Worm (Caenorhabditis elegans) whole organism, late embryonic: ENCODE data around the gene srbc-30.

Experiments
- K02D7.2 ChIP-seq: sonication (generic microtip); optimal IDR thresholded peaks from 2 replicates; lab custom pipeline; 2017; ENCODE audit warnings: mild to moderate bottlenecking, missing genetic modification characterization, missing compliant biosample characterization
- K09A11.1 ChIP-seq: sonication (generic microtip); optimal IDR thresholded peaks from 2 replicates; lab custom pipeline; 2017; ENCODE audit warnings: antibody characterized with exemption, mild to moderate bottlenecking, missing genetic modification characterization, missing compliant biosample characterization; ENCODE audit not compliant: insufficient read depth
- T23F11.4 ChIP-seq: fragments of 200-800 bp; sonication (Bioruptor generic); optimal IDR thresholded peaks from 2 replicates; lab custom pipeline; 2018; ENCODE audit warnings: mild to moderate bottlenecking, missing genetic modification characterization, missing compliant biosample characterization
- Y22D7AL.16 ChIP-seq: sonication (generic microtip); optimal IDR thresholded peaks from 2 replicates; lab custom pipeline; 2016; ENCODE audit warnings: missing genetic modification characterization, missing compliant biosample characterization
- ahr-1 ChIP-seq: sonication (generic microtip); optimal IDR thresholded peaks from 2 replicates; lab custom pipeline; 2016; ENCODE audit warnings: missing genetic modification characterization, missing compliant biosample characterization
- ama-1 ChIP-seq: fragments of 150-350 bp; optimal IDR thresholded peaks from 2 replicates; lab custom pipeline; 2014
- ceh-14 ChIP-seq: sonication (generic microtip); optimal IDR thresholded peaks from 2 replicates; lab custom pipeline; 2016; ENCODE audit warnings: missing genotype, missing genetic modification characterization, missing compliant biosample characterization
- ceh-2 ChIP-seq: sonication (generic microtip); optimal IDR thresholded peaks from 2 replicates; lab custom pipeline; 2016; ENCODE audit warnings: missing genotype, missing genetic modification characterization, missing compliant biosample characterization
- ceh-22 ChIP-seq: sonication (generic microtip); optimal IDR thresholded peaks from 2 replicates; lab custom pipeline; 2017; ENCODE audit warnings: missing biosample characterization, missing genetic modification characterization
- ceh-30 ChIP-seq: fragments of 150-350 bp; optimal IDR thresholded peaks from 2 replicates; lab custom pipeline; 2014; ENCODE audit warnings: missing biosample characterization, missing genetic modification characterization
- ceh-31 ChIP-seq: sonication (generic microtip); optimal IDR thresholded peaks from 2 replicates; lab custom pipeline; 2016; ENCODE audit warnings: missing genetic modification characterization, missing compliant biosample characterization
- ceh-48 ChIP-seq: sonication (generic microtip); optimal IDR thresholded peaks from 2 replicates; lab custom pipeline; 2016; ENCODE audit warnings: missing genetic modification characterization, inconsistent platforms, missing compliant biosample characterization
- ceh-9 ChIP-seq: sonication (generic microtip); optimal IDR thresholded peaks from 2 replicates; lab custom pipeline; 2016; ENCODE audit warnings: mild to moderate bottlenecking, missing genetic modification characterization, inconsistent platforms, missing compliant biosample characterization
- che-1 ChIP-seq: sonication (generic microtip); optimal IDR thresholded peaks from 2 replicates; lab custom pipeline; 2016; ENCODE audit warnings: mild to moderate bottlenecking, missing genetic modification characterization, missing compliant biosample characterization
- dve-1 ChIP-seq: sonication (generic microtip); optimal IDR thresholded peaks from 2 replicates; lab custom pipeline; 2017; ENCODE audit warnings: antibody characterized with exemption, mild to moderate bottlenecking, missing genetic modification characterization, missing compliant biosample characterization
- ets-4 ChIP-seq: sonication (generic microtip); optimal IDR thresholded peaks from 2 replicates; lab custom pipeline; 2016; ENCODE audit warnings: missing genetic modification characterization, missing compliant biosample characterization
- eyg-1 ChIP-seq: sonication (generic microtip); optimal IDR thresholded peaks from 2 replicates; lab custom pipeline; 2016; ENCODE audit warnings: missing genotype, missing genetic modification characterization, missing compliant biosample characterization
- fax-1 ChIP-seq: sonication (generic microtip); optimal IDR thresholded peaks from 2 replicates; lab custom pipeline; 2016; ENCODE audit warnings: missing genotype, missing genetic modification characterization, missing compliant biosample characterization
- hlh-15 ChIP-seq: sonication (generic microtip); optimal IDR thresholded peaks from 2 replicates; lab custom pipeline; 2016; ENCODE audit warnings: missing genetic modification characterization, missing compliant biosample characterization
- hlh-30 ChIP-seq: sonication (generic microtip); optimal IDR thresholded peaks from 2 replicates; lab custom pipeline; 2017; ENCODE audit warnings: antibody characterized with exemption, missing genetic modification characterization, missing compliant biosample characterization; ENCODE audit not compliant: insufficient read depth
- hlh-6 ChIP-seq: sonication (generic microtip); optimal IDR thresholded peaks from 2 replicates; lab custom pipeline; 2016; ENCODE audit warnings: missing genotype, missing genetic modification characterization, missing compliant biosample characterization
- hlh-8 ChIP-seq: sonication (generic microtip); optimal IDR thresholded peaks from 2 replicates; lab custom pipeline; 2016; ENCODE audit warnings: missing genotype, missing genetic modification characterization, missing compliant biosample characterization
- madf-2 ChIP-seq: sonication (generic microtip); optimal IDR thresholded peaks from 2 replicates; lab custom pipeline; 2017; ENCODE audit warnings: missing genetic modification characterization, missing compliant biosample characterization
- nhr-11 ChIP-seq: fragments of 150-350 bp; optimal IDR thresholded peaks from 2 replicates; lab custom pipeline; 2014; ENCODE audit warnings: missing biosample characterization, missing genetic modification characterization
- npax-4 ChIP-seq: sonication (generic microtip); optimal IDR thresholded peaks from 2 replicates; lab custom pipeline; 2016; ENCODE audit warnings: missing genetic modification characterization, missing compliant biosample characterization
- pag-3 ChIP-seq: sonication (generic microtip); optimal IDR thresholded peaks from 2 replicates; lab custom pipeline; 2016; ENCODE audit warnings: missing compliant biosample characterization, missing genetic modification characterization, borderline replicate concordance
- pax-1 ChIP-seq: fragments of 150-350 bp; optimal IDR thresholded peaks from 2 replicates; lab custom pipeline; 2014; ENCODE audit warnings: missing biosample characterization, missing genetic modification characterization
- pha-2 ChIP-seq: sonication (generic microtip); optimal IDR thresholded peaks from 2 replicates; lab custom pipeline; 2017; ENCODE audit warnings: mild to moderate bottlenecking, missing genetic modification characterization, missing compliant biosample characterization
- pha-4 ChIP-seq: fragments of 150-350 bp; optimal IDR thresholded peaks from 2 replicates; lab custom pipeline; 2018; ENCODE audit warnings: missing biosample characterization, missing genetic modification reagents, missing genetic modification characterization
- pqm-1 ChIP-seq: sonication (generic microtip); optimal IDR thresholded peaks from 2 replicates; lab custom pipeline; 2016; ENCODE audit warnings: missing genetic modification characterization, missing compliant biosample characterization
- pros-1 ChIP-seq: fragments of 150-350 bp; optimal IDR thresholded peaks from 2 replicates; lab custom pipeline; 2014; ENCODE audit warnings: missing biosample characterization, missing genetic modification reagents, missing genetic modification characterization
- sox-2 ChIP-seq: fragments of 200-800 bp; sonication (Bioruptor generic); IDR thresholded peaks from 2 replicates; pipeline ENCODE4 v1.3.6; 2022; ENCODE audit warnings: missing genetic modification reagents, missing genetic modification characterization, missing compliant biosample characterization
- syd-9 ChIP-seq: sonication (generic microtip); optimal IDR thresholded peaks from 2 replicates; lab custom pipeline; 2016; ENCODE audit warnings: mild to moderate bottlenecking, missing genetic modification characterization, moderate library complexity, missing compliant biosample characterization
- tbx-2 ChIP-seq: sonication (generic microtip); optimal IDR thresholded peaks from 2 replicates; lab custom pipeline; 2016; ENCODE audit warnings: missing genetic modification characterization, missing compliant biosample characterization
- tbx-7 ChIP-seq: sonication (generic microtip); optimal IDR thresholded peaks from 2 replicates; lab custom pipeline; 2016; ENCODE audit warnings: missing genotype, missing genetic modification characterization, missing compliant biosample characterization
- unc-55 ChIP-seq: sonication (generic microtip); optimal IDR thresholded peaks from 2 replicates; lab custom pipeline; 2017; ENCODE audit warnings: missing biosample characterization, missing genetic modification reagents, missing genetic modification characterization
- unc-86 ChIP-seq: sonication (generic microtip); optimal IDR thresholded peaks from 2 replicates; lab custom pipeline; 2016; ENCODE audit warnings: missing genetic modification characterization, missing compliant biosample characterization

The srbc-30 gene

DNA sequence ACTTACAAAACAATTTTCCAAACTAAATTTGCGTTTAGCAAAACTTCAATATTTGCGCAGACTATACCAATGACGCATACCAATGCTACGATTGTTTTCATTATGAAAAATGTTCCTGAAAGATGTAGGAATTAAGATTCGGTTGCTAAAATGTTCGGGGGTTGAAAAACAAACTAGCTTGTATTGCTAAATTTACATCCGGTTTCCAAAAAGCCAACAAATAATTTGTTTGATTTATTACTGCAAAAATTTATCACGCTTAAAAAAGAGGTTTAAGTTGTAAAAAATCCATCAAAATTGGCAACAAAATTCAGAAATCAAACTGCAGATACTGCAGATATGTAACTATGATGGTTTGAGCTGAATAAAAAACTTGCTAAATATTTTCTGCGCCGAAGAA lies at the start of gene srbc-30:
srbc-30 (minus strand) TSS at position 101 of the 400 bp plus-strand sequence.
- TF ChIP-seq hlh-6 (tag; lab: Kevin White, UChicago) (no peak), ets-4 (tag; lab: Kevin White, UChicago) (no peak), T23F11.4 (GFP tag; lab: Kevin White, UChicago) (no peak), Y22D7AL.16 (tag; lab: Kevin White, UChicago) (no peak), nhr-11 (tag; lab: Kevin White, UChicago) (no peak), pax-1 (tag; lab: Kevin White, UChicago) (no peak), madf-2 (tag; lab: Kevin White, UChicago) (no peak), ceh-14 (tag; lab: Kevin White, UChicago) (no peak), pqm-1 (tag; lab: Kevin White, UChicago) (no peak), K02D7.2 (tag; lab: Kevin White, UChicago) (no peak), ceh-2 (tag; lab: Kevin White, UChicago) (no peak), ceh-30 (tag; lab: Kevin White, UChicago) (no peak), hlh-8 (tag; lab: Kevin White, UChicago) (no peak), hlh-15 (tag; lab: Kevin White, UChicago) (no peak), pag-3 (tag; lab: Kevin White, UChicago) (no peak), ceh-9 (no peak), ama-1 (no peak), tbx-7 (tag; lab: Kevin White, UChicago) (no peak), ceh-48 (tag; lab: Kevin White, UChicago) (no peak), sox-2 (GFP tag; lab: Robert Waterston, UW) (no peak)

DNA sequence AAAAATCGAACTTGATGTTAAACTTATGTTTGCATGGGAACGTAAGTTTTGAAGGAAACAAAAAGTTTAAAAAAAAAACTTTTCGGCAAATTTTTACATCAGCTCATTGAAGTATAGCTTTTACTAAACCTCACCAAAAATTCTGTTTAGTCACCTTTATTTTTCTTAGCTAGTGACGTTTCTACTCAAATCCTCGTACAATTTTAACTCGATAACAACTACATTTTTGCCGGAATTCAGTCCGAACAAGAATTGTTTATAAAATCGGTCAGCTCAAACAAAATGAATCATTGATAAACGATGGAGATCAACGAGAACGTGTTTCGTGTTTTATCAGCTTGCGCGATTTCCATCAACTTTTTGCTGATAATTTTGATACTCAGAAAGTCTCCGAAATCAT lies 46.6 kb upstream of the srbc-30 start, which contains the start of gene str-260:
str-260 (plus strand) TSS at position 301 of the 400 bp plus-strand sequence.
- TF ChIP-seq K02D7.2 (tag; lab: Kevin White, UChicago) (no peak), fax-1 (tag; lab: Kevin White, UChicago) (no peak)

ce11 chrV:3524970-3525369 lies 44.7 kb upstream of the srbc-30 start, which contains the start of gene T24A6.7:
Gene T24A6.7 (plus strand): TSS chrV:3525270.
- no peak for TF ChIP-seq Y22D7AL.16 (tag; lab: Kevin White, UChicago)
- no peak for TF ChIP-seq K09A11.1 (tag; lab: Kevin White, UChicago)
- no peak for TF ChIP-seq pros-1 (tag; lab: Kevin White, UChicago)
- TF ChIP-seq pqm-1 (tag; lab: Kevin White, UChicago), result no peak
- TF ChIP-seq K02D7.2 (tag; lab: Kevin White, UChicago), result no peak
- TF ChIP-seq ceh-48 (tag; lab: Kevin White, UChicago), result no peak
- no peak for TF ChIP-seq ceh-31 (tag; lab: Kevin White, UChicago)
- TF ChIP-seq dve-1 (tag; lab: Kevin White, UChicago), result no peak
- TF ChIP-seq eyg-1 (tag; lab: Kevin White, UChicago), result no peak
- TF ChIP-seq hlh-15 (tag; lab: Kevin White, UChicago), result no peak
- TF ChIP-seq tbx-7 (tag; lab: Kevin White, UChicago), result no peak

- TF ChIP-seq tbx-2 (no peak), hlh-30 (no peak), unc-86 (tag; lab: Kevin White, UChicago) (no peak), che-1 (tag; lab: Kevin White, UChicago) (no peak), T23F11.4 (GFP tag; lab: Kevin White, UChicago) (no peak), syd-9 (tag; lab: Kevin White, UChicago) (no peak), ceh-22 (tag; lab: Kevin White, UChicago) (no peak), pha-4 (tag; lab: Kevin White, UChicago) (no peak), ceh-9 (no peak), pag-3 (tag; lab: Kevin White, UChicago) (no peak), Y22D7AL.16 (tag; lab: Kevin White, UChicago) (no peak), npax-4 (tag; lab: Kevin White, UChicago) (no peak), pax-1 (tag; lab: Kevin White, UChicago) (no peak), unc-55 (GFP tag; lab: Kevin White, UChicago) (no peak), pha-2 (tag; lab: Kevin White, UChicago) (no peak), hlh-6 (tag; lab: Kevin White, UChicago) (no peak), ahr-1 (tag; lab: Kevin White, UChicago) (no peak)
Measured at ce11 chrV:3523262-3523661, 43.0 kb upstream of the srbc-30 start, which contains the start of gene irg-1. Gene irg-1 (plus strand): TSS chrV:3523587.
